Worm (Caenorhabditis elegans) whole organism, mixed stage, embryonic: Measurements from ENCODE around the gene bath-2.

Experiments
- M03D4.4 ChIP-seq: sonication (generic microtip); optimal IDR thresholded peaks from 2 replicates; lab custom pipeline; 2017; ENCODE audit warnings: mild to moderate bottlenecking, missing genetic modification characterization, missing compliant biosample characterization
- bed-3 ChIP-seq: fragments of 200-800 bp; sonication (Bioruptor generic); optimal IDR thresholded peaks from 3 replicates; lab custom pipeline; 2018; ENCODE audit warnings: mild to moderate bottlenecking, missing genetic modification characterization, moderate library complexity, missing compliant biosample characterization
- blmp-1 ChIP-seq: fragments of 150-350 bp; optimal IDR thresholded peaks from 2 replicates; lab custom pipeline; 2014; ENCODE audit warnings: missing biosample characterization, missing genetic modification characterization
- ceh-43 ChIP-seq: fragments of 200-800 bp; sonication (Bioruptor generic); optimal IDR thresholded peaks from 2 replicates; lab custom pipeline; 2018; ENCODE audit warnings: mild to moderate bottlenecking, missing genetic modification characterization, moderate library complexity, missing compliant biosample characterization
- ceh-83 ChIP-seq: fragments of 200-800 bp; sonication (Bioruptor generic); optimal IDR thresholded peaks from 2 replicates; lab custom pipeline; 2018; ENCODE audit warnings: mild to moderate bottlenecking, missing genetic modification characterization, missing compliant biosample characterization
- ces-1 ChIP-seq: fragments of 150-350 bp; optimal IDR thresholded peaks from 2 replicates; lab custom pipeline; 2014; ENCODE audit warnings: missing biosample characterization, missing genetic modification reagents, missing genetic modification characterization
- cnd-1 ChIP-seq: fragments of 200-800 bp; sonication (Bioruptor generic); optimal IDR thresholded peaks from 2 replicates; lab custom pipeline; 2018; ENCODE audit warnings: mild to moderate bottlenecking, missing genetic modification characterization, missing compliant biosample characterization
- drap-1 ChIP-seq: fragments of 200-800 bp; sonication (Bioruptor generic); optimal IDR thresholded peaks from 3 replicates; lab custom pipeline; 2018; ENCODE audit warnings: mild to moderate bottlenecking, missing genetic modification characterization, missing compliant biosample characterization
- elt-1 ChIP-seq: sonication (generic microtip); optimal IDR thresholded peaks from 2 replicates; lab custom pipeline; 2017; ENCODE audit warnings: missing genetic modification characterization, mild to moderate bottlenecking, missing compliant biosample characterization, antibody characterized with exemption, moderate library complexity, borderline replicate concordance; ENCODE audit not compliant: insufficient read depth
- elt-3 ChIP-seq: fragments of 150-350 bp; optimal IDR thresholded peaks from 2 replicates; lab custom pipeline; 2014; ENCODE audit warnings: missing biosample characterization, missing genetic modification characterization
- flh-1 ChIP-seq: fragments of 200-800 bp; sonication (Bioruptor generic); optimal IDR thresholded peaks from 2 replicates; lab custom pipeline; 2018; ENCODE audit warnings: mild to moderate bottlenecking, missing genetic modification characterization, moderate library complexity, missing compliant biosample characterization
- ham-2 ChIP-seq: fragments of 200-800 bp; sonication (Bioruptor generic); optimal IDR thresholded peaks from 2 replicates; lab custom pipeline; 2018; ENCODE audit warnings: mild to moderate bottlenecking, missing genetic modification characterization, missing compliant biosample characterization
- hlh-1 ChIP-seq: fragments of 150-350 bp; optimal IDR thresholded peaks from 2 replicates; lab custom pipeline; 2014; ENCODE audit warnings: missing biosample characterization, missing genetic modification reagents, missing genetic modification characterization
- lin-13 ChIP-seq: fragments of 150-350 bp; optimal IDR thresholded peaks from 2 replicates; lab custom pipeline; 2014; ENCODE audit warnings: missing biosample characterization, missing genetic modification characterization
- lin-32 ChIP-seq: fragments of 200-800 bp; sonication (Bioruptor generic); optimal IDR thresholded peaks from 2 replicates; lab custom pipeline; 2018; ENCODE audit warnings: mild to moderate bottlenecking, missing genetic modification characterization, missing compliant biosample characterization
- lsy-2 ChIP-seq: fragments of 150-350 bp; optimal IDR thresholded peaks from 2 replicates; lab custom pipeline; 2014; ENCODE audit warnings: missing biosample characterization, missing genetic modification characterization
- mab-5 ChIP-seq: fragments of 150-350 bp; optimal IDR thresholded peaks from 2 replicates; lab custom pipeline; 2014; ENCODE audit warnings: missing biosample characterization, missing genetic modification characterization
- mep-1 ChIP-seq: fragments of 150-350 bp; optimal IDR thresholded peaks from 2 replicates; lab custom pipeline; 2017; ENCODE audit warnings: missing biosample characterization, missing genetic modification reagents, missing genetic modification characterization, inconsistent platforms
- mls-2 ChIP-seq: sonication (generic microtip); optimal IDR thresholded peaks from 2 replicates; lab custom pipeline; 2016; ENCODE audit warnings: mild to moderate bottlenecking, missing genetic modification characterization, moderate library complexity, missing compliant biosample characterization
- nhr-2 ChIP-seq: fragments of 150-350 bp; optimal IDR thresholded peaks from 2 replicates; lab custom pipeline; 2014; ENCODE audit warnings: missing biosample characterization, missing genetic modification characterization
- nhr-237 ChIP-seq: fragments of 150-350 bp; optimal IDR thresholded peaks from 2 replicates; lab custom pipeline; 2014; ENCODE audit warnings: missing biosample characterization, missing genetic modification characterization
- nhr-28 ChIP-seq: fragments of 150-350 bp; optimal IDR thresholded peaks from 2 replicates; lab custom pipeline; 2014; ENCODE audit warnings: missing biosample characterization, missing genetic modification characterization
- nhr-76 ChIP-seq: sonication (generic microtip); optimal IDR thresholded peaks from 2 replicates; lab custom pipeline; 2017; ENCODE audit warnings: missing biosample characterization, missing genetic modification characterization
- pha-4 ChIP-seq: fragments of 150-350 bp; optimal IDR thresholded peaks from 2 replicates; lab custom pipeline; 2018; ENCODE audit warnings: missing biosample characterization, missing genetic modification reagents, missing genetic modification characterization
- sem-2 ChIP-seq: fragments of 200-800 bp; sonication (Bioruptor generic); optimal IDR thresholded peaks from 2 replicates; lab custom pipeline; 2018; ENCODE audit warnings: mild to moderate bottlenecking, missing genetic modification characterization, missing compliant biosample characterization
- snpc-4 ChIP-seq: fragments of 150-350 bp; optimal IDR thresholded peaks from 2 replicates; lab custom pipeline; 2014; ENCODE audit warnings: missing biosample characterization, missing genetic modification characterization
- sptf-1 ChIP-seq: sonication (generic microtip); optimal IDR thresholded peaks from 2 replicates; lab custom pipeline; 2017; ENCODE audit warnings: mild to moderate bottlenecking, missing genetic modification characterization, moderate library complexity, missing compliant biosample characterization
- tbx-8 ChIP-seq: fragments of 200-800 bp; sonication (Bioruptor generic); optimal IDR thresholded peaks from 2 replicates; lab custom pipeline; 2018; ENCODE audit warnings: mild to moderate bottlenecking, missing genetic modification characterization, moderate library complexity, missing compliant biosample characterization
- unc-39 ChIP-seq: fragments of 150-350 bp; optimal IDR thresholded peaks from 2 replicates; lab custom pipeline; 2014; ENCODE audit warnings: missing biosample characterization, missing genetic modification characterization
- unc-62 ChIP-seq: fragments of 150-350 bp; optimal IDR thresholded peaks from 2 replicates; lab custom pipeline; 2014; ENCODE audit warnings: missing biosample characterization, missing genetic modification reagents, missing genetic modification characterization
- zip-8 ChIP-seq: fragments of 150-350 bp; optimal IDR thresholded peaks from 2 replicates; lab custom pipeline; 2014; ENCODE audit warnings: missing biosample characterization, missing genetic modification characterization
- ztf-11 ChIP-seq: fragments of 150-350 bp; optimal IDR thresholded peaks from 2 replicates; lab custom pipeline; 2014; ENCODE audit warnings: missing biosample characterization, missing genetic modification characterization

bath-2 gene

ce11 chrII:1895762-1896161 is 26.8 kb downstream of the bath-2 start, which contains the start of gene math-25:
Gene math-25, plus strand, starts transcription at chrII:1896062.
- TF ChIP-seq flh-1 (no peak), sem-2 (GFP tag; lab: Kevin White, UChicago) (no peak), elt-3 (tag; lab: Kevin White, UChicago) (no peak), ztf-11 (tag; lab: Kevin White, UChicago) (no peak), cnd-1 (tag; lab: Kevin White, UChicago) (no peak), mls-2 (tag; lab: Kevin White, UChicago) (no peak), elt-1 (tag; lab: Kevin White, UChicago) (no peak)
- TF ChIP-seq, all 35 proteins: peak for 0

- TF ChIP-seq hlh-1 (tag; lab: Kevin White, UChicago) = no peak
- no peak for TF ChIP-seq mab-5
- no peak for TF ChIP-seq nhr-2 (tag; lab: Kevin White, UChicago)
- TF ChIP-seq unc-62 = no peak
- no peak for TF ChIP-seq nhr-76
- TF ChIP-seq mls-2 (tag; lab: Kevin White, UChicago) = no peak
- TF ChIP-seq ceh-43 = no peak
- no peak for TF ChIP-seq lsy-2 (tag; lab: Kevin White, UChicago)
- TF ChIP-seq ceh-83 (GFP tag; lab: Kevin White, UChicago) = no peak
- no peak for TF ChIP-seq elt-3 (tag; lab: Kevin White, UChicago)
- no peak for TF ChIP-seq nhr-28 (tag; lab: Kevin White, UChicago)
- no peak for TF ChIP-seq lin-32 (GFP tag; lab: Kevin White, UChicago)
- TF ChIP-seq mep-1 (tag; lab: Kevin White, UChicago) = no peak
Measured at ce11 chrII:1895278-1895677, 27.3 kb downstream of the bath-2 start, which contains the start of gene C46F9.5. Gene C46F9.5, plus strand, starts transcription at chrII:1895578.

- no peak for TF ChIP-seq bed-3 (GFP tag; lab: Kevin White, UChicago)
- no peak for TF ChIP-seq mls-2 (tag; lab: Kevin White, UChicago)
- TF ChIP-seq drap-1 (GFP tag; lab: Kevin White, UChicago) = no peak
- TF ChIP-seq sptf-1 (tag; lab: Kevin White, UChicago) = no peak
- no peak for TF ChIP-seq M03D4.4 (tag; lab: Kevin White, UChicago)
- no peak for TF ChIP-seq snpc-4 (tag; lab: Kevin White, UChicago)
- no peak for TF ChIP-seq hlh-1 (tag; lab: Kevin White, UChicago)
- TF ChIP-seq lsy-2 (tag; lab: Kevin White, UChicago) = no peak
- no peak for TF ChIP-seq mab-5
- TF ChIP-seq tbx-8 (GFP tag; lab: Kevin White, UChicago) = no peak
- TF ChIP-seq nhr-76 = no peak
- TF ChIP-seq pha-4 (tag; lab: Kevin White, UChicago) = no peak
- TF ChIP-seq, all 35 proteins: peak for 0
Measured at ce11 chrII:1893912-1894311, 28.7 kb downstream of the bath-2 start, which contains the start of gene C16C4.1. Gene C16C4.1, plus strand, starts transcription at chrII:1894212.

ce11 chrII:1890682-1891081 is 31.9 kb downstream of the bath-2 start, which contains the start of gene math-9:
Gene math-9, minus strand, starts transcription at chrII:1890782.
- TF ChIP-seq cnd-1 (tag; lab: Kevin White, UChicago) = no peak
- no peak for TF ChIP-seq ham-2 (GFP tag; lab: Kevin White, UChicago)
- TF ChIP-seq elt-1 (tag; lab: Kevin White, UChicago) = no peak
- no peak for TF ChIP-seq sptf-1 (tag; lab: Kevin White, UChicago)
- no peak for TF ChIP-seq nhr-237 (tag; lab: Kevin White, UChicago)
- TF ChIP-seq unc-39 (tag; lab: Kevin White, UChicago) = no peak
- TF ChIP-seq drap-1 (GFP tag; lab: Kevin White, UChicago) = no peak
- no peak for TF ChIP-seq tbx-8 (GFP tag; lab: Kevin White, UChicago)
- TF ChIP-seq ceh-83 (GFP tag; lab: Kevin White, UChicago) = no peak
- TF ChIP-seq zip-8 (tag; lab: Kevin White, UChicago) = no peak
- no peak for TF ChIP-seq flh-1
- TF ChIP-seq mab-5 = no peak
- TF ChIP-seq lsy-2 (tag; lab: Kevin White, UChicago) = no peak
- TF ChIP-seq blmp-1 (tag; lab: Kevin White, UChicago) = no peak
- TF ChIP-seq ztf-11 (tag; lab: Kevin White, UChicago) = no peak
- no peak for TF ChIP-seq lin-13
- TF ChIP-seq ces-1 = no peak
- no peak for TF ChIP-seq snpc-4 (tag; lab: Kevin White, UChicago)
- no peak for TF ChIP-seq nhr-76
